Worm (Caenorhabditis elegans): Measurements from ENCODE around the gene Y45F10C.2.
"Not testable (repeated sequence)": the region's sequence is repeated elsewhere in the genome, so short reads cannot be mapped to it uniquely, and the experiment has no call there.

DNA sequence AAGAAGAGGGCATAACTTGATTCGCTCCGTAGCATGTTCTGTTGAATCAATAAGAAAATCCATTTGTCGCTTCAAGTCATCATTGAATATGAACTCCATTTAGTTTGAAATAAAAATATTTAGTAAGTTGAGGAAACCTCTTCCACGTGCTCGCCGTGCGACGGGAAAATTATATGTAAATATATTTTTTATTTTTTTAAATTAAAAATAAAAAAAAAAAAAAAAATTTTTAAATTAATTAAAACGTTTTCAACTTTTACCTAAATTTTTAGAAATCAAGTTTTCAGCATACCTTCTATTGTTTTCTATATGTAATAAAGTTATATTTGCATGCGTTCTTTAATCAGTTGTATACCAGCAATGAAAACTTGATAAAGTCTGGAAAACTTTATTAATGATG is 3.0 kb downstream of the Y45F10C.2 start, which contains the start of gene Y45F10C.1:
- TF ChIP-seq C34F6.9, nhr-12, alr-1 (tag; optimal IDR thresholded peaks at IDR 0.05): not testable (repeated sequence)
